Worm (Caenorhabditis elegans): Measurements from ENCODE around the gene M04D8.7.

- TF ChIP-seq pqm-1 (tag; optimal IDR thresholded peaks at IDR 0.05) (no peak), nhr-67 (tag; optimal IDR thresholded peaks at IDR 0.05) (no peak), nhr-237 (tag; optimal IDR thresholded peaks at IDR 0.05) (no peak), pha-4 (tag; optimal IDR thresholded peaks at IDR 0.05) (no peak), elt-1 (tag; optimal IDR thresholded peaks at IDR 0.05) (no peak)
Observed at ce11 chrIII:10018007-10018406, 19.2 kb upstream of the M04D8.7 start.
